Fruit fly (Drosophila melanogaster): ENCODE results near the gene PlexB.
A peak's percentile ranks its signal among the peaks of the same experiment; 100 is the strongest.

PlexB gene

DNA sequence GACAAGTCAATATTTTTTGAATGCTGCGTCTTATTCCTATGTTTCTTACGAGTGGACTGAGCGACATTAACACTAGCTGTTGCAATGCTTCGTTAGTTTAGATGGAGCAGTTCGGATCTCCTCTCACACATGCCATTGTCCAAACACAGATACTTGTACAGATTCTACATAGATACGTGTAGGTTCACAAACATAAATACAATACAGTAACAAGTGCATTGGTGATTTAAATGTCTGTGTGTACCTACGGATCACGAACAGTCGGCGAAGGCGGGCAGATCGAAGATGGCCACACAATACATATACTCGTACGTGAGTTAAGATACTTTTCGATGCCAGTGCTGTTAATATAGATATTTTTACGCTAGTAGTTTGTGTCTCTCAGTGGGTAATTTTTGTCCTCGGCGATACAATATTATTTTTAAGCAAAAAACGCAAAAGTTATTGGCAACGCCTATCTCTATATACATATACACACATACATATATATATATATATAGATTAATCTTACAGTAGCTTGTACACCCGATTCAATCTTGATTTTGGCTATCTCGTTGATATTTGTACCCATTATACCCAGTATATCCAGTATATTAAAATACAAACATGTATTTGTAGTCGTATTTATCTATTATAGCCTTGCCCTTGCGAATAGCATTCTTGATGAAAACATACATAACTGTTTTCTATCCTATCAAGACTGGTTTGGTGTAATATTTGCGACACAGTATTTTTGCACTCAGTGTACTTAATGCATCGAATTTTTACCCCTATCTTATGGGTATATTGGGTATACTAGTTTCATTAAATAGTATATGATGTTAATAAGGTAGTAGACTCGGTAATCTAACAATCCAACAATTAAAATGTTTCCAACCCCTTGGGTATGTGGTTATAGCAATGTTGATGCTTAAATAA lies 12.9 kb upstream of the PlexB start, which contains the start of gene ci (continued):
- TF ChIP-seq CG13424 (tag; optimal IDR thresholded peaks at IDR 0.05) (peak; percentile 44), CG11696 (GFP tag; IDR thresholded peaks at IDR 0.05) (no peak), peb (GFP tag; IDR thresholded peaks at IDR 0.05) (0 out of 2 replicates have a peak, but pooled peaks have one; percentile 25), Ravus (GFP tag; IDR thresholded peaks at IDR 0.05) (no peak), grn (GFP tag; optimal IDR thresholded peaks at IDR 0.05) (peak; percentile 51), CG15479 (GFP tag; optimal IDR thresholded peaks at IDR 0.05) (peak; percentile 76), BEAF-32 (GFP tag; optimal IDR thresholded peaks at IDR 0.05) (peak; percentile 2), CG1233 (GFP tag; optimal IDR thresholded peaks at IDR 0.05) (peak; percentile 45), Dll (GFP tag; IDR thresholded peaks at IDR 0.05; ENCODE audit: partially characterized antibody) (no peak), Pdp1 (GFP tag; optimal IDR thresholded peaks at IDR 0.05) (peak in 1 of 2 experiments; percentile 36), chm (GFP tag; IDR thresholded peaks at IDR 0.05) (peak; percentile 73; the same call in 1 of the 2 replicates), CG1603 (tag; optimal IDR thresholded peaks at IDR 0.05) (peak; percentile 66), CG11695 (GFP tag; IDR thresholded peaks at IDR 0.05) (0 out of 3 replicates have a peak, but pooled peaks have one; percentile 16), sug (tag; optimal IDR thresholded peaks at IDR 0.05) (peak; percentile 72), gfzf (GFP tag; optimal IDR thresholded peaks at IDR 0.05) (peak; percentile 16), Tbp (GFP tag; optimal IDR thresholded peaks at IDR 0.05) (no peak), CG1602 (GFP tag; optimal IDR thresholded peaks at IDR 0.05) (no peak), CG9437 (GFP tag; optimal IDR thresholded peaks at IDR 0.05) (no peak), CG18011 (GFP tag; optimal IDR thresholded peaks at IDR 0.05) (no peak), CG7271 (tag; optimal IDR thresholded peaks at IDR 0.05) (peak; percentile 61), ewg (GFP tag; optimal IDR thresholded peaks at IDR 0.05) (no peak), CG14710 (tag; optimal IDR thresholded peaks at IDR 0.05) (peak; percentile 17), CG14014 (GFP tag; IDR thresholded peaks at IDR 0.05) (peak; percentile 14; the same call in 1 of the 2 replicates), CG7987 (GFP tag; optimal IDR thresholded peaks at IDR 0.05) (peak; percentile 82), CG7745 (tag; optimal IDR thresholded peaks at IDR 0.05) (peak; percentile 35), Nf-YC (tag; optimal IDR thresholded peaks at IDR 0.05) (peak; percentile 65), CG10979 (tag; optimal IDR thresholded peaks at IDR 0.05) (peak; percentile 32), CG30020 (tag; optimal IDR thresholded peaks at IDR 0.05) (peak; percentile 77), CrebB (tag; optimal IDR thresholded peaks at IDR 0.05) (peak; percentile 77), Sry-β (GFP tag; optimal IDR thresholded peaks at IDR 0.05) (peak; percentile 93), nom (GFP tag; optimal IDR thresholded peaks at IDR 0.05) (peak; percentile 64), CG6813 (GFP tag; optimal IDR thresholded peaks at IDR 0.05) (no peak), PHDP (tag; optimal IDR thresholded peaks at IDR 0.05) (peak; percentile 0), Mes4 (GFP tag; optimal IDR thresholded peaks at IDR 0.05) (no peak), Optix (GFP tag; IDR thresholded peaks at IDR 0.05) (no peak), dmrt99B (tag; optimal IDR thresholded peaks at IDR 0.05) (peak; percentile 44), CG2712 (tag; optimal IDR thresholded peaks at IDR 0.05) (peak; percentile 16), sqz (GFP tag; optimal IDR thresholded peaks at IDR 0.05) (peak; percentile 39), CG15696 (tag; optimal IDR thresholded peaks at IDR 0.05) (peak; percentile 53), D19B (GFP tag; optimal IDR thresholded peaks at IDR 0.05) (peak; percentile 37), CG1832 (GFP tag; optimal IDR thresholded peaks at IDR 0.05) (no peak), Mrtf (GFP tag; IDR thresholded peaks at IDR 0.05) (no peak), YL-1 (GFP tag; optimal IDR thresholded peaks at IDR 0.05) (peak; percentile 16), CG3838 (GFP tag; optimal IDR thresholded peaks at IDR 0.05) (peak; percentile 55), Stat92E (GFP tag; optimal IDR thresholded peaks at IDR 0.05) (peak in 2 of 3 experiments; percentile 38 to 78), Trl (optimal IDR thresholded peaks at IDR 0.05) (peak in 1 of 2 experiments; percentile 12), Trl (GFP tag; optimal IDR thresholded peaks at IDR 0.05) (no peak)
